Fruit fly (Drosophila melanogaster) whole organism, embryonic: Measurements from ENCODE around the gene ct.
A peak's percentile ranks its signal among the peaks of the same experiment; 100 is the strongest.

ENCODE experiments used
- CG15479 ChIP-seq: fragments of 200-800 bp; sonication (Bioruptor generic); optimal IDR thresholded peaks from 3 replicates; lab custom pipeline; 2019; ENCODE audit warnings: missing biosample characterization, mild to moderate bottlenecking, missing genetic modification characterization, moderate library complexity
- CG6254 ChIP-seq: fragments of 200-800 bp; sonication (Bioruptor generic); optimal IDR thresholded peaks from 3 replicates; lab custom pipeline; 2017; ENCODE audit warnings: mild to moderate bottlenecking, missing biosample characterization, missing genetic modification reagents, missing genetic modification characterization
- CG6654 ChIP-seq: fragments of 200-800 bp; sonication (Bioruptor generic); optimal IDR thresholded peaks from 2 replicates; lab custom pipeline; 2017; ENCODE audit warnings: missing biosample characterization, mild to moderate bottlenecking, missing genetic modification characterization
- CG9215 ChIP-seq: fragments of 200-800 bp; sonication (Bioruptor generic); IDR thresholded peaks from 2 replicates; pipeline ENCODE4 v1.3.6; 2022; ENCODE audit warnings: missing biosample characterization, missing genetic modification characterization
- Hr39 ChIP-seq: fragments of >200 bp; optimal IDR thresholded peaks from 2 replicates; lab custom pipeline; 2017
- NfI ChIP-seq: fragments of 200-800 bp; sonication (Bioruptor generic); optimal IDR thresholded peaks from 3 replicates; lab custom pipeline; 2018; ENCODE audit warnings: missing biosample characterization, mild to moderate bottlenecking, missing genetic modification characterization, moderate library complexity
- fru ChIP-seq: fragments of >200 bp; optimal IDR thresholded peaks from 2 replicates; lab custom pipeline; 2017
- gcm2 ChIP-seq: fragments of 200-800 bp; sonication (Bioruptor generic); optimal IDR thresholded peaks from 2 replicates; lab custom pipeline; 2016; ENCODE audit warnings: missing biosample characterization, missing genetic modification characterization
- pnt ChIP-seq: fragments of 200-800 bp; sonication (Bioruptor generic); optimal IDR thresholded peaks from 3 replicates; lab custom pipeline; 2016; ENCODE audit warnings: missing biosample characterization, missing genetic modification characterization

DNA sequence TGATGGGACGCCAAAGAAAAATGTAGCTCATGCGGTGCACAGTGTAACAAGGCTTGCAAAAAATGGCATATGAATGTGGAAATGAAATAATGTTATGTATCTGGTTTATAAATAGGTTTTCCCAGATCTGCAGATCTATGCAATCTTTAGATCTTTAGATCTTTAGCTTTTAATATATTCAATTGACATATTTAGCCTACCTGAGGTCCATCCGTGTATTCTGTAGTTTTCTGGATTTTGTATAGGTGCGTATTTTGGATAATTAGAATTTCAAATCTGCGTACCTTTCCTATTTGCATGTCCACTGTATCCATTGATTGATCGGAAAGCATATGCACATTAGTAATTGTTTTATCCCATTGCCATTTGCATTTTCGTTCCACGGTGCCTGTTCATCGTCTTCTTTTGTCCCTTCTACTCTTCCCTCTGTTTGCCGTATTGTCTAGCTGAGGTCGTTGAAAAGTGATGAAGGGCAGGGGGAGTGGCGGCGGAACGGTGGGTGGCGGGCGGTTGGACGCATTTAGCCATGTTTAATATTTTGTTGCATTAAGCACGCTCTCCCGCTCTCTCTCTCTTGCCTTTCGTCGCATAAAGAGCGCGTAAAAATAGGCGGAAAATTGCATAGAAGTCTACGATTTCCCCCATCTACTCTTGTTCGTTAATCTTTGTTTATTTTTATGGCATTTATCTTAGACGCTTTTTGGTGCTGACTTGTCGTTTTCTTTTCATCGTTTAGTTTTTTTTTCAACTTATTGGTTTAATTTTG is 100.9 kb downstream of the ct start, which contains the start of gene CHES-1-like:
- peak; percentile 86 for TF ChIP-seq gcm2 (GFP tag; lab: Kevin White, UChicago)
- TF ChIP-seq CG9215 (GFP tag; lab: Robert Waterston, UW): peak; percentile 75
- no peak for TF ChIP-seq fru (lab: Kevin White, UChicago)
- TF ChIP-seq pnt: peak; percentile 92
- peak; percentile 84 for TF ChIP-seq CG6254 (GFP tag; lab: Kevin White, UChicago)
- peak; percentile 79 for TF ChIP-seq CG6654 (GFP tag; lab: Kevin White, UChicago)
- TF ChIP-seq CG15479 (GFP tag; lab: Kevin White, UChicago): no peak
- no peak for TF ChIP-seq Hr39 (lab: Kevin White, UChicago)
- peak; percentile 86 for TF ChIP-seq NfI (GFP tag; lab: Kevin White, UChicago)
